Fruit fly (Drosophila melanogaster) whole organism, embryonic: ENCODE measurements around the gene CG3862.

Experiments
- C15 ChIP-seq: fragments of 200-800 bp; sonication (Bioruptor generic); IDR thresholded peaks from 3 replicates; pipeline ENCODE4 v1.3.6; 2022; ENCODE audit warnings: missing biosample characterization, missing genetic modification characterization
- CG11093 ChIP-seq: fragments of 200-800 bp; sonication (Bioruptor generic); IDR thresholded peaks from 3 replicates; pipeline ENCODE4 v1.3.6; 2022; ENCODE audit warnings: missing biosample characterization, missing genetic modification characterization
- CG11247 ChIP-seq: fragments of 200-800 bp; sonication (Bioruptor generic); IDR thresholded peaks from 2 replicates; pipeline ENCODE4 v1.3.6; 2022; ENCODE audit warnings: missing biosample characterization, missing genetic modification characterization
- CG13894 ChIP-seq: fragments of 200-800 bp; sonication (Bioruptor generic); optimal IDR thresholded peaks from 3 replicates; lab custom pipeline; 2018; ENCODE audit warnings: missing biosample characterization, mild to moderate bottlenecking, missing genetic modification characterization, moderate library complexity
- CG14710 ChIP-seq: fragments of 200-800 bp; sonication (Bioruptor generic); optimal IDR thresholded peaks from 3 replicates; lab custom pipeline; 2019; ENCODE audit warnings: missing biosample characterization, mild to moderate bottlenecking, missing genetic modification characterization, moderate library complexity
- CG1647 ChIP-seq: fragments of 200-800 bp; sonication (Bioruptor generic); optimal IDR thresholded peaks from 3 replicates; lab custom pipeline; 2016; ENCODE audit warnings: missing biosample characterization, missing genetic modification characterization
- CG17385 ChIP-seq: fragments of 200-800 bp; sonication (Bioruptor generic); optimal IDR thresholded peaks from 3 replicates; lab custom pipeline; 2018; ENCODE audit warnings: missing biosample characterization, mild to moderate bottlenecking, missing genetic modification characterization
- CG18764 ChIP-seq: fragments of 200-800 bp; sonication (Bioruptor generic); optimal IDR thresholded peaks from 3 replicates; lab custom pipeline; 2016; ENCODE audit warnings: missing biosample characterization, missing genetic modification characterization
- CG32532 ChIP-seq: fragments of 200-800 bp; sonication (Bioruptor generic); IDR thresholded peaks from 2 replicates; pipeline ENCODE4 v1.3.6; 2022; ENCODE audit warnings: missing biosample characterization, missing genetic modification characterization
- CG32767 ChIP-seq: fragments of 200-800 bp; sonication (Bioruptor generic); IDR thresholded peaks from 2 replicates; pipeline ENCODE4 v1.3.6; 2022; ENCODE audit warnings: missing biosample characterization, missing genetic modification characterization
- CG33213 ChIP-seq: fragments of 200-800 bp; sonication (Bioruptor generic); optimal IDR thresholded peaks from 3 replicates; lab custom pipeline; 2016; ENCODE audit warnings: missing biosample characterization, missing genetic modification characterization
- CG3407 ChIP-seq: fragments of 200-800 bp; sonication (Bioruptor generic); optimal IDR thresholded peaks from 2 replicates; lab custom pipeline; 2018; ENCODE audit warnings: missing biosample characterization, mild to moderate bottlenecking, missing genetic modification characterization
- CG42726 ChIP-seq: fragments of 200-800 bp; sonication (Bioruptor generic); IDR thresholded peaks from 2 replicates; pipeline ENCODE4 v1.3.6; 2022; ENCODE audit warnings: missing biosample characterization, missing genetic modification characterization; ENCODE audit not compliant: partially characterized antibody
- CG4424 ChIP-seq: fragments of 200-800 bp; sonication (Bioruptor generic); optimal IDR thresholded peaks from 3 replicates; lab custom pipeline; 2016; ENCODE audit warnings: missing biosample characterization, missing genetic modification characterization
- CG7786 ChIP-seq: fragments of 200-800 bp; sonication (Bioruptor generic); optimal IDR thresholded peaks from 2 replicates; lab custom pipeline; 2016; ENCODE audit warnings: missing biosample characterization, missing genetic modification characterization
- CG8281 ChIP-seq: fragments of 200-800 bp; sonication (Bioruptor generic); optimal IDR thresholded peaks from 2 replicates; lab custom pipeline; 2018; ENCODE audit warnings: missing biosample characterization, mild to moderate bottlenecking, missing genetic modification characterization, moderate library complexity
- CG8290 ChIP-seq, 3 experiments: fragments of 200-800 bp; sonication (Bioruptor generic); optimal IDR thresholded peaks; 2 replicates each; lab custom pipeline; 2016 to 2019; ENCODE audit warnings: missing biosample characterization in 3 of 3, missing genetic modification characterization in 3 of 3, mild to moderate bottlenecking in 2 of 3, moderate library complexity in 1 of 3
- CG8944 ChIP-seq: fragments of 200-800 bp; sonication (Bioruptor generic); optimal IDR thresholded peaks from 3 replicates; lab custom pipeline; 2016; ENCODE audit warnings: missing biosample characterization, missing genetic modification characterization
- Deaf1 ChIP-seq: fragments of 200-800 bp; optimal IDR thresholded peaks from 3 replicates; lab custom pipeline; 2019; ENCODE audit warnings: missing biosample characterization, mild to moderate bottlenecking, missing genetic modification characterization, moderate library complexity
- Dek ChIP-seq: fragments of 200-800 bp; sonication (Bioruptor generic); optimal IDR thresholded peaks from 3 replicates; lab custom pipeline; 2019; ENCODE audit warnings: missing biosample characterization, mild to moderate bottlenecking, missing genetic modification characterization, moderate library complexity
- Drgx ChIP-seq: fragments of 200-800 bp; sonication (Bioruptor generic); IDR thresholded peaks from 2 replicates; pipeline ENCODE4 v1.3.6; 2022; ENCODE audit warnings: missing biosample characterization, missing genetic modification characterization
- E2f1 ChIP-seq: fragments of 200-800 bp; sonication (Bioruptor generic); IDR thresholded peaks from 2 replicates; pipeline ENCODE4 v1.3.6; 2022; ENCODE audit warnings: missing biosample characterization, missing genetic modification characterization
- ERR ChIP-seq: fragments of 200-800 bp; sonication (Bioruptor generic); optimal IDR thresholded peaks from 2 replicates; lab custom pipeline; 2016; ENCODE audit warnings: missing biosample characterization, missing genetic modification characterization
- Eip74EF ChIP-seq, 2 experiments: fragments of 200-800 bp in 1 of 2; fragments of >200 bp in 1 of 2; sonication (Bioruptor generic) in 1 of 2; optimal IDR thresholded peaks; 2 replicates each; lab custom pipeline; 2017 to 2019; ENCODE audit warnings: missing biosample characterization in 2 of 2, missing genetic modification characterization in 2 of 2, mild to moderate bottlenecking in 1 of 2, moderate library complexity in 1 of 2
- Gug ChIP-seq: fragments of 200-800 bp; sonication (Bioruptor generic); IDR thresholded peaks from 4 replicates; pipeline ENCODE4 v1.3.6; 2022; ENCODE audit warnings: missing biosample characterization, missing genetic modification characterization
- H15 ChIP-seq: fragments of 200-800 bp; sonication (Bioruptor generic); IDR thresholded peaks from 3 replicates; pipeline ENCODE4 v1.3.6; 2022; ENCODE audit warnings: missing biosample characterization, missing genetic modification characterization
- Hey ChIP-seq: fragments of 200-800 bp; sonication (Bioruptor generic); optimal IDR thresholded peaks from 3 replicates; lab custom pipeline; 2018; ENCODE audit warnings: missing biosample characterization, mild to moderate bottlenecking, missing genetic modification characterization
- Hr78 ChIP-seq, 2 experiments: fragments of 200-800 bp in 1 of 2; fragments of >200 bp in 1 of 2; sonication (Bioruptor generic) in 1 of 2; optimal IDR thresholded peaks; 2 replicates each; lab custom pipeline; 2017 to 2019; ENCODE audit warnings: missing biosample characterization in 2 of 2, missing genetic modification characterization in 2 of 2, mild to moderate bottlenecking in 1 of 2, moderate library complexity in 1 of 2
- Lpt ChIP-seq: fragments of >200 bp; optimal IDR thresholded peaks from 2 replicates; lab custom pipeline; 2018; ENCODE audit warnings: missing biosample characterization, missing genetic modification characterization
- NC2α ChIP-seq: fragments of 200-800 bp; sonication (Bioruptor generic); optimal IDR thresholded peaks from 2 replicates; lab custom pipeline; 2016; ENCODE audit warnings: missing biosample characterization, missing genetic modification characterization
- Poxn ChIP-seq: fragments of 200-800 bp; sonication (Bioruptor generic); IDR thresholded peaks from 2 replicates; pipeline ENCODE4 v1.3.6; 2022; ENCODE audit warnings: missing biosample characterization, missing genetic modification characterization
- Scr ChIP-seq: fragments of 200-800 bp; sonication (Bioruptor generic); IDR thresholded peaks from 2 replicates; pipeline ENCODE4 v1.3.6; 2022; ENCODE audit warnings: missing biosample characterization, missing genetic modification characterization; ENCODE audit not compliant: partially characterized antibody
- Sry-β ChIP-seq: fragments of 200-800 bp; sonication (Bioruptor generic); optimal IDR thresholded peaks from 2 replicates; lab custom pipeline; 2018; ENCODE audit warnings: missing biosample characterization, mild to moderate bottlenecking, missing genetic modification characterization, moderate library complexity
- YL-1 ChIP-seq: fragments of 200-800 bp; sonication (Bioruptor generic); optimal IDR thresholded peaks from 3 replicates; lab custom pipeline; 2017; ENCODE audit warnings: missing biosample characterization, mild to moderate bottlenecking, missing genetic modification characterization
- az2 ChIP-seq: fragments of 200-800 bp; sonication (Bioruptor generic); optimal IDR thresholded peaks from 3 replicates; lab custom pipeline; 2016; ENCODE audit warnings: missing biosample characterization, missing genetic modification characterization
- crol ChIP-seq: fragments of 200-800 bp; sonication (Bioruptor generic); IDR thresholded peaks from 2 replicates; pipeline ENCODE4 v1.3.6; 2022; ENCODE audit warnings: missing biosample characterization, missing genetic modification characterization
- crp ChIP-seq, 2 experiments: fragments of 200-800 bp; sonication (Bioruptor generic); optimal IDR thresholded peaks; 2 replicates in 1 of 2; 3 replicates in 1 of 2; lab custom pipeline; 2017; ENCODE audit warnings: missing biosample characterization in 2 of 2, missing genetic modification characterization in 2 of 2, mild to moderate bottlenecking in 1 of 2, moderate library complexity in 1 of 2
- fd96Cb ChIP-seq: fragments of 200-800 bp; sonication (Bioruptor generic); optimal IDR thresholded peaks from 2 replicates; lab custom pipeline; 2018; ENCODE audit warnings: missing biosample characterization, mild to moderate bottlenecking, missing genetic modification characterization, moderate library complexity
- h ChIP-seq: fragments of >200 bp; optimal IDR thresholded peaks from 2 replicates; lab custom pipeline; 2017
- hb ChIP-seq: fragments of 200-800 bp; sonication (Bioruptor generic); IDR thresholded peaks from 3 replicates; pipeline ENCODE4 v1.3.6; 2022; ENCODE audit warnings: missing biosample characterization, missing genetic modification characterization; ENCODE audit not compliant: partially characterized antibody
- lola ChIP-seq, 3 experiments: fragments of >200 bp in 2 of 3; fragments of 200-800 bp in 1 of 3; sonication (Bioruptor generic) in 1 of 3; optimal IDR thresholded peaks; 2 replicates each; lab custom pipeline; 2017 to 2019; ENCODE audit warnings: missing biosample characterization in 3 of 3, missing genetic modification characterization in 3 of 3, mild to moderate bottlenecking in 1 of 3, moderate library complexity in 1 of 3
- luna ChIP-seq: fragments of 200-800 bp; sonication (Bioruptor generic); optimal IDR thresholded peaks from 2 replicates; lab custom pipeline; 2016; ENCODE audit warnings: missing biosample characterization, missing genetic modification characterization
- nerfin-2 ChIP-seq: fragments of 200-800 bp; sonication (Bioruptor generic); IDR thresholded peaks from 2 replicates; pipeline ENCODE4 v1.3.6; 2022; ENCODE audit warnings: missing biosample characterization, missing genetic modification characterization; ENCODE audit not compliant: partially characterized antibody
- nom ChIP-seq: fragments of 200-800 bp; sonication (Bioruptor generic); optimal IDR thresholded peaks from 2 replicates; lab custom pipeline; 2017; ENCODE audit warnings: missing biosample characterization, missing genetic modification characterization, mild to moderate bottlenecking, moderate library complexity, missing genetic modification reagents
- otp ChIP-seq: fragments of 200-800 bp; sonication (Bioruptor generic); IDR thresholded peaks from 3 replicates; pipeline ENCODE4, ENCODE4 v1.3.6; 2022; ENCODE audit warnings: missing biosample characterization, missing genetic modification characterization
- ro ChIP-seq: fragments of 200-800 bp; sonication (Bioruptor generic); IDR thresholded peaks from 2 replicates; pipeline ENCODE4 v1.3.6; 2022; ENCODE audit warnings: missing biosample characterization, missing genetic modification characterization
- run ChIP-seq: fragments of 200-800 bp; sonication (Bioruptor generic); optimal IDR thresholded peaks from 3 replicates; lab custom pipeline; 2018; ENCODE audit warnings: missing biosample characterization, mild to moderate bottlenecking, missing genetic modification characterization
- usp ChIP-seq: fragments of >200 bp; optimal IDR thresholded peaks from 2 replicates; lab custom pipeline; 2017; ENCODE audit warnings: missing biosample characterization, missing genetic modification characterization

CG3862 gene

dm6 chr2L:821986-822711 lies 3.5 kb downstream of the CG3862 start:
- TF ChIP-seq Deaf1 (tag; lab: Kevin White, UChicago) (no peak), NC2α (no peak), CG3407 (no peak), CG8290 (GFP tag; optimal IDR thresholded peaks at IDR 0.05; lab: Kevin White, UChicago) (no peak), CG8290 (tag; optimal IDR thresholded peaks at IDR 0.05; lab: Kevin White, UChicago) (no peak), CG8944 (GFP tag; lab: Kevin White, UChicago) (no peak), crol (GFP tag; lab: Robert Waterston, UW) (no peak; the same call in 1 of the 2 replicates), H15 (GFP tag; lab: Robert Waterston, UW) (no peak), CG42726 (0 out of 2 replicates have a peak, but pooled peaks have one; percentile 48), hb (no peak), nom (GFP tag; lab: Kevin White, UChicago) (no peak), CG32767 (GFP tag; lab: Robert Waterston, UW) (no peak), ERR (GFP tag; lab: Kevin White, UChicago) (no peak), C15 (no peak), Lpt (no peak), otp (GFP tag; lab: Robert Waterston, UW) (no peak), Hr78 (GFP tag; optimal IDR thresholded peaks at IDR 0.05; lab: Kevin White, UChicago) (peak in 1 of 2 experiments; percentile 62), luna (no peak)

- no peak for TF ChIP-seq h (lab: Kevin White, UChicago)
- TF ChIP-seq CG1647, result no peak
- peak; percentile 63 for TF ChIP-seq CG14710 (tag; lab: Kevin White, UChicago)
- TF ChIP-seq CG11247 (GFP tag; lab: Robert Waterston, UW), result no peak
- peak; percentile 0 for TF ChIP-seq CG18764 (GFP tag; lab: Kevin White, UChicago)
- TF ChIP-seq CG32532 (GFP tag; lab: Robert Waterston, UW), result no peak
- TF ChIP-seq run (tag; lab: Kevin White, UChicago), result no peak
- TF ChIP-seq crp (GFP tag; optimal IDR thresholded peaks at IDR 0.05; lab: Kevin White, UChicago), result no peak
- TF ChIP-seq CG8281 (tag; lab: Kevin White, UChicago), result no peak
- no peak for TF ChIP-seq Hey
- TF ChIP-seq CG7786 (GFP tag; lab: Kevin White, UChicago), result no peak
- TF ChIP-seq Poxn (GFP tag; lab: Robert Waterston, UW), result no peak
- TF ChIP-seq fd96Cb, result no peak
- no peak for TF ChIP-seq CG17385 (GFP tag; lab: Kevin White, UChicago)
- TF ChIP-seq crol (GFP tag; lab: Robert Waterston, UW), result peak; percentile 87
- TF ChIP-seq YL-1 (GFP tag; lab: Kevin White, UChicago), result peak; percentile 77
- TF ChIP-seq CG3407, result no peak
- peak; percentile 34 for TF ChIP-seq Dek (tag; lab: Kevin White, UChicago)
- TF ChIP-seq ro (GFP tag; lab: Robert Waterston, UW), result no peak
- no peak for TF ChIP-seq Gug (GFP tag; lab: Robert Waterston, UW)
- no peak for TF ChIP-seq Sry-β (GFP tag; lab: Kevin White, UChicago)
- no peak for TF ChIP-seq Eip74EF (GFP tag; optimal IDR thresholded peaks at IDR 0.05; lab: Kevin White, UChicago)
- TF ChIP-seq usp (GFP tag; lab: Kevin White, UChicago), result no peak
- TF ChIP-seq nerfin-2 (GFP tag; lab: Robert Waterston, UW), result no peak
- TF ChIP-seq E2f1 (GFP tag; lab: Robert Waterston, UW), result no peak
- no peak for TF ChIP-seq Drgx
- no peak for TF ChIP-seq Scr (GFP tag; lab: Robert Waterston, UW)
- TF ChIP-seq lola (GFP tag; optimal IDR thresholded peaks at IDR 0.05; lab: Kevin White, UChicago), result no peak
- peak; percentile 40 for TF ChIP-seq CG13894 (tag; lab: Kevin White, UChicago)
- no peak for TF ChIP-seq az2 (GFP tag; lab: Kevin White, UChicago)
- no peak for TF ChIP-seq CG11093 (GFP tag; lab: Robert Waterston, UW)
- TF ChIP-seq CG4424 (GFP tag; lab: Kevin White, UChicago), result no peak
- peak; percentile 22 for TF ChIP-seq CG33213 (GFP tag; lab: Kevin White, UChicago)
These were observed 4.2 kb downstream of the CG3862 start, which contains the start of gene CG3662 for dm6 chr2L:821242-821985. Gene CG3662, plus strand, starts transcription at chr2L:821289.
